Worm (Caenorhabditis elegans) whole organism, young adult: ENCODE measurements around the gene str-25.

ENCODE experiments used
- B0019.2 ChIP-seq: fragments of 200-800 bp; sonication (Bioruptor generic); conservative IDR thresholded peaks from 2 replicates; pipeline ENCODE4 v1.3.6; 2022; ENCODE audit warnings: missing genetic modification reagents, missing genetic modification characterization, missing compliant biosample characterization
- attf-3 ChIP-seq: fragments of 200-800 bp; sonication (Bioruptor generic); conservative IDR thresholded peaks from 2 replicates; pipeline ENCODE4 v1.3.6; 2022; ENCODE audit warnings: missing genetic modification reagents, missing genetic modification characterization, missing compliant biosample characterization
- egrh-3 ChIP-seq: fragments of 200-800 bp; sonication (Bioruptor generic); IDR thresholded peaks from 2 replicates; pipeline ENCODE4 v1.3.6; 2022; ENCODE audit warnings: missing genetic modification reagents, missing genetic modification characterization, missing compliant biosample characterization
- hlh-12 ChIP-seq: sonication (generic microtip); optimal IDR thresholded peaks from 2 replicates; lab custom pipeline; 2016; ENCODE audit warnings: missing genetic modification characterization, missing compliant biosample characterization
- hlh-26 ChIP-seq: fragments of 200-800 bp; sonication (Bioruptor generic); conservative IDR thresholded peaks from 2 replicates; pipeline ENCODE4 v1.3.6; 2022; ENCODE audit warnings: missing genetic modification reagents, missing genetic modification characterization, missing compliant biosample characterization
- lin-26 ChIP-seq: fragments of 200-800 bp; sonication (Bioruptor generic); IDR thresholded peaks from 2 replicates; pipeline ENCODE4 v1.3.6; 2022; ENCODE audit warnings: missing genetic modification reagents, missing genetic modification characterization, missing compliant biosample characterization
- nfya-1 ChIP-seq: sonication (generic microtip); optimal IDR thresholded peaks from 2 replicates; lab custom pipeline; 2017; ENCODE audit warnings: antibody characterized with exemption, missing compliant biosample characterization, missing genetic modification characterization, borderline replicate concordance; ENCODE audit not compliant: insufficient read depth
- unc-130 ChIP-seq: sonication (generic microtip); optimal IDR thresholded peaks from 2 replicates; lab custom pipeline; 2016; ENCODE audit warnings: missing genetic modification reagents, missing genetic modification characterization, missing compliant biosample characterization
- unc-62 ChIP-seq: fragments of 150-350 bp; optimal IDR thresholded peaks from 2 replicates; lab custom pipeline; 2014; ENCODE audit warnings: missing biosample characterization, missing genetic modification reagents, missing genetic modification characterization
- ztf-6 ChIP-seq: fragments of 200-800 bp; sonication (Bioruptor generic); IDR thresholded peaks from 2 replicates; pipeline ENCODE4 v1.3.6; 2022; ENCODE audit warnings: missing genetic modification reagents, missing genetic modification characterization, missing compliant biosample characterization

- TF ChIP-seq hlh-26 (GFP tag; lab: Robert Waterston, UW) (no peak), B0019.2 (no peak), unc-62 (no peak), ztf-6 (GFP tag; lab: Robert Waterston, UW) (no peak), hlh-12 (tag; lab: Kevin White, UChicago) (no peak), nfya-1 (tag; lab: Kevin White, UChicago) (no peak), lin-26 (GFP tag; lab: Robert Waterston, UW) (no peak), unc-130 (no peak), egrh-3 (GFP tag; lab: Robert Waterston, UW) (no peak), attf-3 (no peak)
These were observed 44.1 kb downstream of the str-25 start, which contains the start of gene F10A3.17 for ce11 chrV:16159594-16159993.
